Worm (Caenorhabditis elegans) whole organism, L2 larva: ENCODE measurements around the gene F22E5.21.
"Not testable (repeated sequence)": the region's sequence is repeated elsewhere in the genome, so short reads cannot be mapped to it uniquely, and the experiment has no call there.

Experiments
- ama-1 ChIP-seq: fragments of 150-350 bp; optimal IDR thresholded peaks from 2 replicates; lab custom pipeline; 2018; ENCODE audit warnings: inconsistent platforms
- ceh-82 ChIP-seq: fragments of 150-350 bp; optimal IDR thresholded peaks from 2 replicates; lab custom pipeline; 2014; ENCODE audit warnings: missing biosample characterization, missing genetic modification characterization
- dmd-4 ChIP-seq: sonication (generic microtip); optimal IDR thresholded peaks from 2 replicates; lab custom pipeline; 2017; ENCODE audit warnings: missing biosample characterization, missing genetic modification characterization
- egl-27 ChIP-seq: sonication (generic microtip); optimal IDR thresholded peaks from 3 replicates; lab custom pipeline; 2017; ENCODE audit warnings: missing biosample characterization, missing genetic modification reagents, missing genetic modification characterization
- fos-1 ChIP-seq: fragments of 150-350 bp; optimal IDR thresholded peaks from 2 replicates; lab custom pipeline; 2014; ENCODE audit warnings: missing biosample characterization, missing genetic modification characterization
- lin-13 ChIP-seq: fragments of 150-350 bp; optimal IDR thresholded peaks from 2 replicates; lab custom pipeline; 2014; ENCODE audit warnings: missing biosample characterization, missing genetic modification reagents, missing genetic modification characterization
- nhr-23 ChIP-seq: fragments of 150-350 bp; optimal IDR thresholded peaks from 2 replicates; lab custom pipeline; 2014; ENCODE audit warnings: missing biosample characterization, missing genetic modification reagents, missing genetic modification characterization
- nhr-6 ChIP-seq: fragments of 150-350 bp; optimal IDR thresholded peaks from 2 replicates; lab custom pipeline; 2014; ENCODE audit warnings: missing biosample characterization, missing genetic modification characterization
- nhr-77 ChIP-seq: fragments of 150-350 bp; optimal IDR thresholded peaks from 2 replicates; lab custom pipeline; 2014; ENCODE audit warnings: missing biosample characterization, missing genetic modification characterization
- unc-39 ChIP-seq: fragments of 150-350 bp; optimal IDR thresholded peaks from 2 replicates; lab custom pipeline; 2014; ENCODE audit warnings: missing biosample characterization, missing genetic modification characterization
- unc-55 ChIP-seq: fragments of 150-350 bp; sonication (generic microtip); optimal IDR thresholded peaks from 3 replicates; lab custom pipeline; 2014; ENCODE audit warnings: missing biosample characterization, missing genetic modification reagents, missing genetic modification characterization
- unc-62 ChIP-seq: fragments of 150-350 bp; optimal IDR thresholded peaks from 2 replicates; lab custom pipeline; 2014; ENCODE audit warnings: missing biosample characterization, missing genetic modification reagents, missing genetic modification characterization
- zag-1 ChIP-seq: fragments of 150-350 bp; optimal IDR thresholded peaks from 2 replicates; lab custom pipeline; 2014; ENCODE audit warnings: missing biosample characterization, missing genetic modification characterization

ce11 chrII:2622936-2623452, 14.3 kb downstream of the F22E5.21 start, which contains the start of gene D2062.4:
- TF ChIP-seq nhr-6 (tag; lab: Kevin White, UChicago); egl-27 (tag; lab: Kevin White, UChicago); unc-55 (GFP tag; lab: Kevin White, UChicago); unc-39 (tag; lab: Kevin White, UChicago); fos-1 (tag; lab: Kevin White, UChicago); lin-13; zag-1 (tag; lab: Kevin White, UChicago); nhr-77 (tag; lab: Kevin White, UChicago); nhr-23 (tag; lab: Kevin White, UChicago); unc-62 (GFP tag; lab: Kevin White, UChicago); ama-1 (lab: Kevin White, UChicago); dmd-4 (tag; lab: Kevin White, UChicago); ceh-82 (tag; lab: Kevin White, UChicago): not testable (repeated sequence)
